Fruit fly (Drosophila melanogaster) Kc167 (cell line): Measurements from ENCODE around the gene Akh.

Experiments used
- Myc ChIP-seq: fragments of >200 bp; optimal IDR thresholded peaks from 2 replicates; lab custom pipeline; 2017; ENCODE audit warnings: missing external identifiers
- Sin3A ChIP-seq: fragments of >200 bp; optimal IDR thresholded peaks from 2 replicates; lab custom pipeline; 2018; ENCODE audit warnings: missing external identifiers
- h ChIP-seq: fragments of >200 bp; optimal IDR thresholded peaks from 3 replicates; lab custom pipeline; 2018; ENCODE audit warnings: missing external identifiers
- insv ChIP-seq: fragments of >200 bp; optimal IDR thresholded peaks from 3 replicates; lab custom pipeline; 2018; ENCODE audit warnings: missing external identifiers
- psq ChIP-seq: fragments of >200 bp; optimal IDR thresholded peaks from 2 replicates; lab custom pipeline; 2017; ENCODE audit warnings: missing external identifiers
- ttk ChIP-seq: sonication (Bioruptor generic); optimal IDR thresholded peaks from 2 replicates; lab custom pipeline; 2017; ENCODE audit warnings: missing external identifiers

Akh gene

dm6 chr3L:4158361-4158760 is 17.1 kb downstream of the Akh start:
- TF ChIP-seq Sin3A, result no peak
- TF ChIP-seq h, result no peak
- TF ChIP-seq ttk (lab: Kevin White, UChicago), result no peak
- no peak for TF ChIP-seq psq (lab: Kevin White, UChicago)

dm6 chr3L:4159264-4159663 is 18.0 kb downstream of the Akh start:
- TF ChIP-seq insv (lab: Kevin White, UChicago) (no peak), ttk (lab: Kevin White, UChicago) (no peak), h (no peak), Myc (no peak), Sin3A (no peak), psq (lab: Kevin White, UChicago) (no peak)

- no peak for TF ChIP-seq Myc
- TF ChIP-seq ttk (lab: Kevin White, UChicago), result no peak
- TF ChIP-seq Sin3A, result no peak
- TF ChIP-seq insv (lab: Kevin White, UChicago), result no peak
- no peak for TF ChIP-seq h
- TF ChIP-seq psq (lab: Kevin White, UChicago), result no peak
These were observed 19.7 kb downstream of the Akh start, which contains the start of gene nab for dm6 chr3L:4160926-4161325. Gene nab (minus strand): TSS chr3L:4160932.

- TF ChIP-seq insv (lab: Kevin White, UChicago) (no peak), Sin3A (no peak), h (no peak), Myc (no peak), ttk (lab: Kevin White, UChicago) (no peak), psq (lab: Kevin White, UChicago) (no peak)
These were observed 26.1 kb downstream of the Akh start, which contains the start of gene mas for dm6 chr3L:4167353-4167842. Gene mas (minus strand): TSS chr3L:4167464.

- TF ChIP-seq psq (lab: Kevin White, UChicago) (no peak), ttk (lab: Kevin White, UChicago) (no peak), Myc (no peak), Sin3A (no peak), h (no peak), insv (lab: Kevin White, UChicago) (no peak)
These were observed 28.8 kb downstream of the Akh start, which contains the start of gene Ero1L for dm6 chr3L:4169957-4170651. Gene Ero1L (plus strand): TSS chr3L:4170404.

- TF ChIP-seq h (no peak), insv (lab: Kevin White, UChicago) (no peak), ttk (lab: Kevin White, UChicago) (no peak), Myc (no peak), psq (lab: Kevin White, UChicago) (no peak), Sin3A (no peak)
These were observed 32.3 kb downstream of the Akh start, which contains the start of gene CG18675 for dm6 chr3L:4173584-4173983. Gene CG18675 (plus strand): TSS chr3L:4173884.

- no peak for TF ChIP-seq Myc
- no peak for TF ChIP-seq h
- TF ChIP-seq psq (lab: Kevin White, UChicago), result no peak
- no peak for TF ChIP-seq ttk (lab: Kevin White, UChicago)
- TF ChIP-seq insv (lab: Kevin White, UChicago), result no peak
- no peak for TF ChIP-seq Sin3A
These were observed 36.8 kb downstream of the Akh start, which contains the start of gene Teh4 for dm6 chr3L:4177981-4178562. Gene Teh4 (minus strand): TSS chr3L:4178270.

- TF ChIP-seq ttk (lab: Kevin White, UChicago), result no peak
- TF ChIP-seq Myc, result no peak
- no peak for TF ChIP-seq insv (lab: Kevin White, UChicago)
- no peak for TF ChIP-seq Sin3A
- no peak for TF ChIP-seq psq (lab: Kevin White, UChicago)
- TF ChIP-seq h, result no peak
These were observed 43.3 kb downstream of the Akh start, which contains the start of gene Teh3 for dm6 chr3L:4184563-4184962. Gene Teh3 (minus strand): TSS chr3L:4184663.

- no peak for TF ChIP-seq Sin3A
These were observed 44.0 kb downstream of the Akh start for dm6 chr3L:4185259-4185658.

dm6 chr3L:4186659-4187058 is 45.4 kb downstream of the Akh start, which contains the start of gene VhaM9.7-c:
Gene VhaM9.7-c (minus strand): TSS chr3L:4186865.
- TF ChIP-seq h (no peak), Sin3A (no peak), ttk (lab: Kevin White, UChicago) (no peak), insv (lab: Kevin White, UChicago) (no peak), Myc (no peak), psq (lab: Kevin White, UChicago) (no peak)

- TF ChIP-seq Sin3A, result no peak
- TF ChIP-seq insv (lab: Kevin White, UChicago), result no peak
- TF ChIP-seq psq (lab: Kevin White, UChicago), result no peak
- TF ChIP-seq Myc, result no peak
These were observed 46.8 kb downstream of the Akh start, which contains the start of the genes Teh2 and tipE for dm6 chr3L:4187930-4188523. Gene Teh2 (minus strand): TSS chr3L:4188023. Gene tipE (plus strand): TSS chr3L:4188499.
